Worm (Caenorhabditis elegans) whole organism, mixed stage, embryonic: ENCODE data around the gene C06A1.3.

Experiments
- blmp-1 ChIP-seq: fragments of 150-350 bp; optimal IDR thresholded peaks from 2 replicates; lab custom pipeline; 2014; ENCODE audit warnings: missing biosample characterization, missing genetic modification characterization
- ces-1 ChIP-seq: fragments of 150-350 bp; optimal IDR thresholded peaks from 2 replicates; lab custom pipeline; 2014; ENCODE audit warnings: missing biosample characterization, missing genetic modification reagents, missing genetic modification characterization
- cnd-1 ChIP-seq: fragments of 200-800 bp; sonication (Bioruptor generic); optimal IDR thresholded peaks from 2 replicates; lab custom pipeline; 2018; ENCODE audit warnings: mild to moderate bottlenecking, missing genetic modification characterization, missing compliant biosample characterization
- mls-2 ChIP-seq: sonication (generic microtip); optimal IDR thresholded peaks from 2 replicates; lab custom pipeline; 2016; ENCODE audit warnings: mild to moderate bottlenecking, missing genetic modification characterization, moderate library complexity, missing compliant biosample characterization
- nhr-12 ChIP-seq: fragments of 150-350 bp; optimal IDR thresholded peaks from 2 replicates; lab custom pipeline; 2014; ENCODE audit warnings: missing biosample characterization, missing genetic modification characterization
- nhr-237 ChIP-seq: fragments of 150-350 bp; optimal IDR thresholded peaks from 2 replicates; lab custom pipeline; 2014; ENCODE audit warnings: missing biosample characterization, missing genetic modification characterization
- pha-4 ChIP-seq: fragments of 150-350 bp; optimal IDR thresholded peaks from 2 replicates; lab custom pipeline; 2018; ENCODE audit warnings: missing biosample characterization, missing genetic modification reagents, missing genetic modification characterization
- snpc-4 ChIP-seq: fragments of 150-350 bp; optimal IDR thresholded peaks from 2 replicates; lab custom pipeline; 2014; ENCODE audit warnings: missing biosample characterization, missing genetic modification characterization

ce11 chrII:10525134-10525533, 46.9 kb upstream of the C06A1.3 start:
- no peak for TF ChIP-seq nhr-237 (tag; lab: Kevin White, UChicago)
- TF ChIP-seq nhr-12 (tag; lab: Kevin White, UChicago): no peak
- no peak for TF ChIP-seq cnd-1 (tag; lab: Kevin White, UChicago)
- TF ChIP-seq ces-1 (GFP tag; lab: Kevin White, UChicago): no peak
- no peak for TF ChIP-seq mls-2 (tag; lab: Kevin White, UChicago)
- no peak for TF ChIP-seq blmp-1 (tag; lab: Kevin White, UChicago)
- no peak for TF ChIP-seq pha-4 (tag; lab: Kevin White, UChicago)
- no peak for TF ChIP-seq snpc-4 (tag; lab: Kevin White, UChicago)
